Worm (Caenorhabditis elegans) whole organism, midembryonic: Measurements from ENCODE around the gene C35A5.4.

ENCODE experiments used
- flt-1 ChIP-seq: fragments of 200-800 bp; sonication (Bioruptor generic); IDR thresholded peaks from 2 replicates; pipeline ENCODE4 v1.3.6; 2022; ENCODE audit warnings: missing genetic modification characterization, missing compliant biosample characterization
- klf-2 ChIP-seq: fragments of 200-800 bp; sonication (Bioruptor generic); conservative IDR thresholded peaks from 2 replicates; pipeline ENCODE4 v1.3.6; 2022; ENCODE audit warnings: missing genetic modification reagents, missing genetic modification characterization, missing compliant biosample characterization
- ref-1 ChIP-seq: fragments of 200-800 bp; sonication (Bioruptor generic); conservative IDR thresholded peaks from 2 replicates; pipeline ENCODE4 v1.3.6; 2022; ENCODE audit warnings: missing genetic modification reagents, missing genetic modification characterization, missing compliant biosample characterization
- tab-1 ChIP-seq: fragments of 200-800 bp; sonication (Bioruptor generic); IDR thresholded peaks from 2 replicates; pipeline ENCODE4 v1.3.6; 2022; ENCODE audit warnings: missing genetic modification characterization, missing compliant biosample characterization
- ztf-23 ChIP-seq: fragments of 200-800 bp; sonication (Bioruptor generic); IDR thresholded peaks from 2 replicates; pipeline ENCODE4 v1.3.6; 2022; ENCODE audit warnings: missing genetic modification reagents, missing genetic modification characterization, missing compliant biosample characterization

- no peak for TF ChIP-seq flt-1 (GFP tag; lab: Robert Waterston, UW)
- TF ChIP-seq ref-1 (GFP tag; lab: Robert Waterston, UW), result no peak
- TF ChIP-seq ztf-23, result peak; percentile 94
- no peak for TF ChIP-seq klf-2 (GFP tag; lab: Robert Waterston, UW)
- no peak for TF ChIP-seq tab-1
Observed at ce11 chrV:10536808-10537207, 40.0 kb downstream of the C35A5.4 start.
